Fruit fly (Drosophila melanogaster) whole organism, embryonic: ENCODE data around the gene mRpS2.

Experiments used
- ATbp ChIP-seq: fragments of 200-800 bp; sonication (Bioruptor generic); optimal IDR thresholded peaks from 2 replicates; lab custom pipeline; 2017; ENCODE audit warnings: missing biosample characterization, mild to moderate bottlenecking, missing genetic modification characterization, missing genetic modification reagents
- B-H1 ChIP-seq: fragments of 200-800 bp; sonication (Bioruptor generic); IDR thresholded peaks from 3 replicates; pipeline ENCODE4 v1.3.6; 2022; ENCODE audit warnings: missing biosample characterization, missing genetic modification characterization
- CG10267 ChIP-seq: fragments of 200-800 bp; sonication (Bioruptor generic); optimal IDR thresholded peaks from 2 replicates; lab custom pipeline; 2018; ENCODE audit warnings: missing biosample characterization, mild to moderate bottlenecking, missing genetic modification characterization, moderate library complexity
- CG10654 ChIP-seq: fragments of 200-800 bp; sonication (Bioruptor generic); optimal IDR thresholded peaks from 2 replicates; lab custom pipeline; 2016; ENCODE audit warnings: missing biosample characterization, missing genetic modification characterization
- CG10959 ChIP-seq: fragments of 200-800 bp; sonication (Bioruptor generic); IDR thresholded peaks from 2 replicates; pipeline ENCODE4 v1.3.6; 2022; ENCODE audit warnings: missing biosample characterization, missing genetic modification characterization
- CG11504 ChIP-seq: fragments of 200-800 bp; sonication (Bioruptor generic); optimal IDR thresholded peaks from 3 replicates; lab custom pipeline; 2019; ENCODE audit warnings: missing biosample characterization, mild to moderate bottlenecking, missing genetic modification characterization, moderate library complexity
- CG12236 ChIP-seq: fragments of 200-800 bp; sonication (Bioruptor generic); optimal IDR thresholded peaks from 2 replicates; lab custom pipeline; 2016; ENCODE audit warnings: missing biosample characterization, missing genetic modification characterization
- CG12942 ChIP-seq: fragments of 200-800 bp; sonication (Bioruptor generic); optimal IDR thresholded peaks from 3 replicates; lab custom pipeline; 2016; ENCODE audit warnings: missing biosample characterization, missing genetic modification characterization
- CG14965 ChIP-seq: fragments of 200-800 bp; sonication (Bioruptor generic); optimal IDR thresholded peaks from 2 replicates; lab custom pipeline; 2016; ENCODE audit warnings: missing biosample characterization, missing genetic modification characterization, borderline replicate concordance
- CG15269 ChIP-seq: fragments of 200-800 bp; sonication (Bioruptor generic); optimal IDR thresholded peaks from 2 replicates; lab custom pipeline; 2018; ENCODE audit warnings: missing biosample characterization, mild to moderate bottlenecking, missing genetic modification characterization, moderate library complexity
- CG18262 ChIP-seq: fragments of 200-800 bp; optimal IDR thresholded peaks from 3 replicates; lab custom pipeline; 2019; ENCODE audit warnings: missing biosample characterization, mild to moderate bottlenecking, missing genetic modification characterization, moderate library complexity
- CG18619 ChIP-seq: fragments of 200-800 bp; sonication (Bioruptor generic); optimal IDR thresholded peaks from 3 replicates; lab custom pipeline; 2017; ENCODE audit warnings: missing biosample characterization, mild to moderate bottlenecking, missing genetic modification characterization
- CG2199 ChIP-seq: fragments of 200-800 bp; sonication (Bioruptor generic); IDR thresholded peaks from 3 replicates; pipeline ENCODE4 v1.3.6; 2022; ENCODE audit warnings: missing biosample characterization, missing genetic modification characterization
- CG2678 ChIP-seq: fragments of 200-800 bp; sonication (Bioruptor generic); optimal IDR thresholded peaks from 3 replicates; lab custom pipeline; 2019; ENCODE audit warnings: missing biosample characterization, mild to moderate bottlenecking, missing genetic modification characterization, moderate library complexity
- CG2712 ChIP-seq: fragments of 200-800 bp; optimal IDR thresholded peaks from 3 replicates; lab custom pipeline; 2019; ENCODE audit warnings: missing biosample characterization, mild to moderate bottlenecking, missing genetic modification characterization, moderate library complexity
- CG31224 ChIP-seq: fragments of 200-800 bp; sonication (Bioruptor generic); IDR thresholded peaks from 2 replicates; pipeline ENCODE4 v1.3.6; 2022; ENCODE audit warnings: missing biosample characterization, missing genetic modification characterization
- CG5953 ChIP-seq: fragments of 200-800 bp; sonication (Bioruptor generic); IDR thresholded peaks from 2 replicates; pipeline ENCODE4 v1.3.6; 2022; ENCODE audit warnings: missing biosample characterization, missing genetic modification characterization
- CG7372 ChIP-seq: fragments of 200-800 bp; sonication (Bioruptor generic); IDR thresholded peaks from 2 replicates; pipeline ENCODE4 v1.3.6; 2022; ENCODE audit warnings: missing biosample characterization, missing genetic modification characterization
- CG7839 ChIP-seq: fragments of 200-800 bp; sonication (Bioruptor generic); optimal IDR thresholded peaks from 3 replicates; lab custom pipeline; 2018; ENCODE audit warnings: missing biosample characterization, mild to moderate bottlenecking, missing genetic modification characterization, moderate library complexity
- CG8089 ChIP-seq: fragments of 200-800 bp; sonication (Bioruptor generic); optimal IDR thresholded peaks from 3 replicates; lab custom pipeline; 2016; ENCODE audit warnings: missing biosample characterization, missing genetic modification characterization
- CG8388 ChIP-seq: fragments of 200-800 bp; sonication (Bioruptor generic); optimal IDR thresholded peaks from 2 replicates; lab custom pipeline; 2019; ENCODE audit warnings: missing biosample characterization, mild to moderate bottlenecking, missing genetic modification characterization, moderate library complexity
- CHES-1-like ChIP-seq: fragments of 200-800 bp; sonication (Bioruptor generic); optimal IDR thresholded peaks from 2 replicates; lab custom pipeline; 2016; ENCODE audit warnings: missing biosample characterization, missing genetic modification characterization
- D ChIP-seq, 2 experiments: fragments of 200-800 bp in 1 of 2; fragments of >200 bp in 1 of 2; sonication (Bioruptor generic) in 1 of 2; optimal IDR thresholded peaks; 2 replicates in 1 of 2; 3 replicates in 1 of 2; lab custom pipeline; 2017; ENCODE audit warnings: mild to moderate bottlenecking in 1 of 2, missing biosample characterization in 1 of 2, missing genetic modification characterization in 1 of 2, missing genetic modification reagents in 1 of 2
- Dad ChIP-seq: fragments of 200-800 bp; sonication (Bioruptor generic); optimal IDR thresholded peaks from 3 replicates; lab custom pipeline; 2016; ENCODE audit warnings: missing biosample characterization, missing genetic modification characterization
- Dref ChIP-seq: fragments of 200-800 bp; sonication (Bioruptor generic); IDR thresholded peaks from 2 replicates; pipeline ENCODE4 v1.3.6; 2022; ENCODE audit warnings: missing biosample characterization, missing genetic modification characterization
- Eip74EF ChIP-seq, 2 experiments: fragments of 200-800 bp in 1 of 2; fragments of >200 bp in 1 of 2; sonication (Bioruptor generic) in 1 of 2; optimal IDR thresholded peaks; 2 replicates each; lab custom pipeline; 2017 to 2019; ENCODE audit warnings: missing biosample characterization in 2 of 2, missing genetic modification characterization in 2 of 2, mild to moderate bottlenecking in 1 of 2, moderate library complexity in 1 of 2
- GATAe ChIP-seq: fragments of 200-800 bp; sonication (Bioruptor generic); conservative IDR thresholded peaks from 2 replicates; pipeline ENCODE4 v1.3.6; 2022; ENCODE audit warnings: missing biosample characterization, missing genetic modification characterization
- HLH3B ChIP-seq: fragments of 200-800 bp; sonication (Bioruptor generic); IDR thresholded peaks from 2 replicates; pipeline ENCODE4 v1.3.6; 2022; ENCODE audit warnings: missing biosample characterization, missing genetic modification characterization
- Lhr ChIP-seq: fragments of 200-800 bp; sonication (Bioruptor generic); optimal IDR thresholded peaks from 3 replicates; lab custom pipeline; 2017; ENCODE audit warnings: mild to moderate bottlenecking, missing biosample characterization, missing genetic modification reagents, missing genetic modification characterization
- MTF-1 ChIP-seq: fragments of 200-800 bp; sonication (Bioruptor generic); optimal IDR thresholded peaks from 2 replicates; lab custom pipeline; 2018; ENCODE audit warnings: missing biosample characterization, mild to moderate bottlenecking, missing genetic modification characterization, borderline replicate concordance
- Mes4 ChIP-seq: fragments of 200-800 bp; sonication (Bioruptor generic); optimal IDR thresholded peaks from 2 replicates; lab custom pipeline; 2016; ENCODE audit warnings: missing biosample characterization, missing genetic modification characterization
- Six4 ChIP-seq: fragments of 200-800 bp; sonication (Bioruptor generic); optimal IDR thresholded peaks from 2 replicates; lab custom pipeline; 2016; ENCODE audit warnings: missing biosample characterization, missing genetic modification characterization
- Sry-δ ChIP-seq: fragments of 200-800 bp; sonication (Bioruptor generic); optimal IDR thresholded peaks from 2 replicates; lab custom pipeline; 2016; ENCODE audit warnings: missing biosample characterization, missing genetic modification characterization
- Xrp1 ChIP-seq: fragments of 200-800 bp; sonication (Bioruptor generic); IDR thresholded peaks from 2 replicates; pipeline ENCODE4 v1.3.6; 2022; ENCODE audit warnings: missing biosample characterization, missing genetic modification characterization
- ab ChIP-seq: fragments of 200-800 bp; sonication (Bioruptor generic); optimal IDR thresholded peaks from 2 replicates; lab custom pipeline; 2016; ENCODE audit warnings: missing biosample characterization, missing genetic modification characterization
- ac ChIP-seq: fragments of 200-800 bp; sonication (Bioruptor generic); optimal IDR thresholded peaks from 3 replicates; lab custom pipeline; 2017; ENCODE audit warnings: missing biosample characterization, mild to moderate bottlenecking, missing genetic modification characterization
- ase ChIP-seq: fragments of 200-800 bp; sonication (Bioruptor generic); IDR thresholded peaks from 3 replicates; pipeline ENCODE4 v1.3.6; 2022; ENCODE audit warnings: missing biosample characterization, missing genetic modification characterization
- ash1 ChIP-seq: fragments of 200-800 bp; sonication (Bioruptor generic); optimal IDR thresholded peaks from 2 replicates; lab custom pipeline; 2018; ENCODE audit warnings: missing biosample characterization, mild to moderate bottlenecking, missing genetic modification characterization
- crol ChIP-seq: fragments of 200-800 bp; sonication (Bioruptor generic); IDR thresholded peaks from 2 replicates; pipeline ENCODE4 v1.3.6; 2022; ENCODE audit warnings: missing biosample characterization, missing genetic modification characterization
- gcm ChIP-seq: fragments of 200-800 bp; sonication (Bioruptor generic); optimal IDR thresholded peaks from 2 replicates; lab custom pipeline; 2019; ENCODE audit warnings: missing biosample characterization, mild to moderate bottlenecking, missing genetic modification characterization, moderate library complexity
- klu ChIP-seq: fragments of 200-800 bp; sonication (Bioruptor generic); IDR thresholded peaks from 2 replicates; pipeline ENCODE4 v1.3.6; 2022; ENCODE audit warnings: missing biosample characterization, missing genetic modification characterization
- oc ChIP-seq: fragments of 200-800 bp; sonication (Bioruptor generic); optimal IDR thresholded peaks from 2 replicates; lab custom pipeline; 2018; ENCODE audit warnings: missing biosample characterization, mild to moderate bottlenecking, missing genetic modification characterization, moderate library complexity
- prd ChIP-seq, 3 experiments: fragments of >200 bp in 2 of 3; fragments of 200-800 bp in 1 of 3; sonication (Bioruptor generic) in 1 of 3; optimal IDR thresholded peaks in 2 of 3; IDR thresholded peaks in 1 of 3; 2 replicates in 2 of 3; 3 replicates in 1 of 3; pipeline versions ENCODE4 v1.3.6 to Lab custom; 2017 to 2022; ENCODE audit warnings: missing biosample characterization in 1 of 3, missing genetic modification characterization in 1 of 3
- shn ChIP-seq: fragments of 200-800 bp; sonication (Bioruptor generic); optimal IDR thresholded peaks from 3 replicates; lab custom pipeline; 2016; ENCODE audit warnings: missing biosample characterization, missing genetic modification characterization
- so ChIP-seq: fragments of 200-800 bp; sonication (Bioruptor generic); IDR thresholded peaks from 3 replicates; pipeline ENCODE4 v1.3.6; 2022; ENCODE audit warnings: missing biosample characterization, missing genetic modification characterization
- sob ChIP-seq: fragments of 200-800 bp; sonication (Bioruptor generic); IDR thresholded peaks from 2 replicates; pipeline ENCODE4 v1.3.6; 2022; ENCODE audit warnings: missing biosample characterization, missing genetic modification characterization
- tio ChIP-seq: fragments of 200-800 bp; sonication (Bioruptor generic); optimal IDR thresholded peaks from 2 replicates; lab custom pipeline; 2017; ENCODE audit warnings: missing biosample characterization, missing genetic modification characterization, inconsistent platforms
- tll ChIP-seq, 2 experiments: fragments of 200-800 bp in 1 of 2; fragments of >200 bp in 1 of 2; sonication (Bioruptor generic) in 1 of 2; optimal IDR thresholded peaks; 2 replicates each; lab custom pipeline; 2017 to 2019; ENCODE audit warnings: missing biosample characterization in 2 of 2, missing genetic modification characterization in 2 of 2, mild to moderate bottlenecking in 1 of 2, moderate library complexity in 1 of 2
- tup ChIP-seq: fragments of 200-800 bp; sonication (Bioruptor generic); optimal IDR thresholded peaks from 2 replicates; lab custom pipeline; 2016; ENCODE audit warnings: missing biosample characterization, mild to moderate bottlenecking, missing genetic modification characterization, moderate library complexity

mRpS2 gene

DNA sequence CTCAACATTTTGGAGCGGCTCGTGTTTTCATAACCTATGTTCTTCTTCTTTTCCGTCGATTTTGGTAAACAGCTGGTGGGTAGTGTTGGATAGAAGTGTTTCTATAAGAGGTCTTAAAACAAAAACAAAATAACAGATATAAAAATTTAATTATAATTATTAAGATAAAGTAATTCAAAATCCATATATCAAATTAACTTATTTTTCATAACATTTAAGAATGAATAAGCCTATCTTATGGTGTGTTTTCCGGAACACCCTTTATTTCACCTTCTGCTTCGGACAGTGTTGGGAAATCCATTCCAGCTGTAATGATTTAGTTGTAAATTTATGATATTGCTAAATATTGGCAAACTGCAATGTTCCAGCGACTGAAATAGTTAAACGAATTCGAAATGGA is at the start of gene mRpS2, which contains the start of gene Mon1 (continued):
- TF ChIP-seq CG11504 (peak; percentile 93), Sry-δ (GFP tag; lab: Kevin White, UChicago) (peak; percentile 40), ab (peak; percentile 60), CG7839 (tag; lab: Kevin White, UChicago) (peak; percentile 95), HLH3B (GFP tag; lab: Robert Waterston, UW) (peak; percentile 95), gcm (GFP tag; lab: Kevin White, UChicago) (peak; percentile 95), CG2199 (peak; percentile 93), CG31224 (GFP tag; lab: Robert Waterston, UW) (peak; percentile 95), Dad (GFP tag; lab: Kevin White, UChicago) (peak; percentile 73), oc (peak; percentile 92), CG2712 (tag; lab: Kevin White, UChicago) (peak; percentile 97), CG12942 (GFP tag; lab: Kevin White, UChicago) (peak; percentile 96), CG8089 (GFP tag; lab: Kevin White, UChicago) (peak; percentile 70), klu (GFP tag; lab: Robert Waterston, UW) (peak; percentile 89), CG10959 (GFP tag; lab: Robert Waterston, UW) (peak; percentile 83), tup (GFP tag; lab: Kevin White, UChicago) (peak; percentile 85), CG10267 (tag; lab: Kevin White, UChicago) (peak; percentile 99), Mes4 (peak; percentile 23), CG8388 (GFP tag; lab: Kevin White, UChicago) (peak; percentile 92), B-H1 (GFP tag; lab: Robert Waterston, UW) (peak; percentile 96), GATAe (GFP tag; lab: Robert Waterston, UW) (peak; percentile 91), D (optimal IDR thresholded peaks at IDR 0.05; lab: Kevin White, UChicago) (no peak), D (GFP tag; optimal IDR thresholded peaks at IDR 0.05; lab: Kevin White, UChicago) (peak; percentile 87), MTF-1 (GFP tag; lab: Kevin White, UChicago) (peak; percentile 84), prd (optimal IDR thresholded peaks at IDR 0.05; lab: Kevin White, UChicago) (no peak), prd (GFP tag; IDR thresholded peaks at IDR 0.05; lab: Robert Waterston, UW) (peak; percentile 97), Lhr (GFP tag; lab: Kevin White, UChicago) (peak; percentile 57), CG5953 (peak; percentile 95), ase (peak; percentile 97), ac (GFP tag; lab: Kevin White, UChicago) (peak; percentile 37), ash1 (GFP tag; lab: Kevin White, UChicago) (peak; percentile 47), Xrp1 (peak; percentile 98), CG15269 (peak; percentile 96), CG18262 (tag; lab: Kevin White, UChicago) (peak; percentile 96), CG2678 (peak; percentile 97), so (GFP tag; lab: Robert Waterston, UW) (peak; percentile 96), CG7372 (peak; percentile 95), CG12236 (GFP tag; lab: Kevin White, UChicago) (no peak), CG18619 (GFP tag; lab: Kevin White, UChicago) (peak; percentile 92), Six4 (GFP tag; lab: Kevin White, UChicago) (peak; percentile 92), ATbp (GFP tag; lab: Kevin White, UChicago) (peak; percentile 89), tll (GFP tag; optimal IDR thresholded peaks at IDR 0.05; lab: Kevin White, UChicago) (no peak), CHES-1-like (peak; percentile 75), Dref (GFP tag; lab: Robert Waterston, UW) (0 out of 2 replicates have a peak, but pooled peaks have one; percentile 37), sob (GFP tag; lab: Robert Waterston, UW) (peak; percentile 98), shn (peak; percentile 57), Eip74EF (GFP tag; optimal IDR thresholded peaks at IDR 0.05; lab: Kevin White, UChicago) (peak in 1 of 2 experiments; percentile 75), CG10654 (GFP tag; lab: Kevin White, UChicago) (peak; percentile 93), crol (GFP tag; lab: Robert Waterston, UW) (peak; percentile 53), tio (GFP tag; lab: Kevin White, UChicago) (peak; percentile 93), CG14965 (GFP tag; lab: Kevin White, UChicago) (no peak)
